Worm (Caenorhabditis elegans) whole organism, young adult: ENCODE results near the gene sru-21.

Experiments
- B0019.2 ChIP-seq: fragments of 200-800 bp; sonication (Bioruptor generic); conservative IDR thresholded peaks from 2 replicates; pipeline ENCODE4 v1.3.6; 2022; ENCODE audit warnings: missing genetic modification reagents, missing genetic modification characterization, missing compliant biosample characterization
- F49E8.2 ChIP-seq: sonication (generic microtip); optimal IDR thresholded peaks from 3 replicates; lab custom pipeline; 2017; ENCODE audit warnings: missing genetic modification characterization, mild to moderate bottlenecking, missing compliant biosample characterization, antibody characterized with exemption, moderate library complexity; ENCODE audit not compliant: insufficient read depth
- T07F8.4 ChIP-seq: sonication (generic microtip); optimal IDR thresholded peaks from 2 replicates; lab custom pipeline; 2016; ENCODE audit warnings: mild to moderate bottlenecking, missing genetic modification characterization, moderate library complexity, missing compliant biosample characterization
- Y53F4B.3 ChIP-seq: fragments of 200-800 bp; sonication (Bioruptor generic); IDR thresholded peaks from 2 replicates; pipeline ENCODE4 v1.3.6; 2022; ENCODE audit warnings: missing genetic modification reagents, missing genetic modification characterization, missing compliant biosample characterization
- Y95B8A.8 ChIP-seq: fragments of 200-800 bp; sonication (Bioruptor generic); IDR thresholded peaks from 2 replicates; pipeline ENCODE4 v1.3.6; 2022; ENCODE audit warnings: missing genetic modification reagents, missing genetic modification characterization, missing compliant biosample characterization
- chd-7 ChIP-seq: sonication (generic microtip); optimal IDR thresholded peaks from 2 replicates; lab custom pipeline; 2016; ENCODE audit warnings: mild to moderate bottlenecking, missing genetic modification characterization, moderate library complexity, missing compliant biosample characterization
- lir-1 ChIP-seq: fragments of 200-800 bp; sonication (Bioruptor generic); conservative IDR thresholded peaks from 2 replicates; pipeline ENCODE4 v1.3.6; 2022; ENCODE audit warnings: missing genetic modification reagents, missing genetic modification characterization, missing compliant biosample characterization
- zfh-2 ChIP-seq: fragments of 200-800 bp; sonication (Bioruptor generic); conservative IDR thresholded peaks from 2 replicates; pipeline ENCODE4 v1.3.6; 2022; ENCODE audit warnings: missing genetic modification reagents, missing genetic modification characterization, missing compliant biosample characterization

ce11 chrIV:13632613-13633012 is 6.0 kb downstream of the sru-21 start:
- no peak for TF ChIP-seq F49E8.2
- TF ChIP-seq Y53F4B.3 (GFP tag; lab: Robert Waterston, UW), result no peak
- no peak for TF ChIP-seq Y95B8A.8 (GFP tag; lab: Robert Waterston, UW)
- TF ChIP-seq zfh-2 (GFP tag; lab: Robert Waterston, UW), result no peak
- TF ChIP-seq B0019.2, result no peak
- TF ChIP-seq lir-1 (GFP tag; lab: Robert Waterston, UW), result no peak
- no peak for TF ChIP-seq chd-7
- no peak for TF ChIP-seq T07F8.4
